Worm (Caenorhabditis elegans): ENCODE results near the gene Y32F6A.4.

ce11 chrV:10436612-10437011 lies 2.7 kb upstream of the Y32F6A.4 start, which contains the start of gene set-22:
- TF ChIP-seq pha-4 (tag; optimal IDR thresholded peaks at IDR 0.05) (no peak), tbx-8 (GFP tag; optimal IDR thresholded peaks at IDR 0.05) (no peak)

All from whole organism, mixed stage, embryonic.